Worm (Caenorhabditis elegans) whole organism, young adult: ENCODE measurements around the gene ephx-1.

ENCODE experiments used
- F37B4.10 ChIP-seq: fragments of 200-800 bp; sonication (Bioruptor generic); IDR thresholded peaks from 2 replicates; pipeline ENCODE4 v1.3.6; 2022; ENCODE audit warnings: missing genetic modification characterization, missing compliant biosample characterization
- lin-40 ChIP-seq: sonication (generic microtip); optimal IDR thresholded peaks from 2 replicates; lab custom pipeline; 2016; ENCODE audit warnings: missing genetic modification characterization, mild to moderate bottlenecking, missing compliant biosample characterization, missing genotype, missing genetic modification reagents
- pha-4 ChIP-seq: fragments of 150-350 bp; sonication (generic microtip); optimal IDR thresholded peaks from 2 replicates; lab custom pipeline; 2014; ENCODE audit warnings: missing biosample characterization, missing genetic modification reagents, missing genetic modification characterization
- snpc-3.4 ChIP-seq: sonication (generic microtip); optimal IDR thresholded peaks from 2 replicates; lab custom pipeline; 2017; ENCODE audit warnings: missing genetic modification characterization, mild to moderate bottlenecking, missing compliant biosample characterization, antibody characterized with exemption, moderate library complexity, missing genotype, missing genetic modification reagents

DNA sequence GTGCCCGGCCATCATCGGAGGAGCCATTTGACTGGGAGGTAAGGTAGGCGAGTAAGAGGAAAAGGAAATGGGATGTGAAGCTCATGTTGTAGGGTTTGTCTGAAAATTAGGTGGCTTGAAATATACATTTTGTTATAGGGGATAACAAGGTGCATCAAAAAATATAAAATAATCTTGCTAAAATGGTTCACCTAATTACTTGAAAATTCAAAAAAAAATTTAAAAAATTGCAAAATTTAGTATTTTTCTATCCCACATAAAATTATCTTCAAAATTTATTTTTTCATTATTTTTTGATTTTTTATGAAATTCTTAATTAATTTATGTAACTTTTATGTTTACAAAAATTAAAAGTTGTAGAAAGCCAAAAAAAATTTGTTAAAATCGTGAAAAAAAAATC, 13.9 kb downstream of the ephx-1 start, which contains the start of gene K07D4.6:
- TF ChIP-seq lin-40 (tag; lab: Kevin White, UChicago), result no peak
- TF ChIP-seq snpc-3.4 (tag; lab: Kevin White, UChicago), result no peak
- TF ChIP-seq pha-4 (tag; lab: Kevin White, UChicago), result no peak
- no peak for TF ChIP-seq F37B4.10 (GFP tag; lab: Robert Waterston, UW)
